Worm (Caenorhabditis elegans) whole organism, L4/young adult: ENCODE results near the gene mes-4.
"Not testable (repeated sequence)": the region's sequence is repeated elsewhere in the genome, so short reads cannot be mapped to it uniquely, and the experiment has no call there.

Experiments
- W03F9.2 ChIP-seq: fragments of 150-350 bp; optimal IDR thresholded peaks from 2 replicates; lab custom pipeline; 2014; ENCODE audit warnings: missing biosample characterization, missing genetic modification characterization
- dao-5 ChIP-seq: sonication (generic microtip); optimal IDR thresholded peaks from 2 replicates; lab custom pipeline; 2016; ENCODE audit warnings: missing genotype, missing genetic modification characterization, moderate library complexity, missing compliant biosample characterization
- him-1 ChIP-seq: sonication (generic microtip); optimal IDR thresholded peaks from 2 replicates; lab custom pipeline; 2016; ENCODE audit warnings: missing genotype, missing genetic modification reagents, missing genetic modification characterization, missing compliant biosample characterization

mes-4 gene

ce11 chrV:13445229-13445949, 8.0 kb upstream of the mes-4 start, which contains the start of gene Y2H9A.4:
Y2H9A.4 (plus strand) TSS chrV:13445899.
- TF ChIP-seq dao-5 (no peak), W03F9.2 (no peak), him-1 (no peak)

- TF ChIP-seq W03F9.2, him-1, dao-5: not testable (repeated sequence)
Measured at ce11 chrV:13443535-13443934, 6.2 kb upstream of the mes-4 start, which contains the start of gene Y2H9A.6. Y2H9A.6 (plus strand) TSS chrV:13443835.

- TF ChIP-seq him-1 (no peak), W03F9.2 (no peak), dao-5 (no peak)
Measured at ce11 chrV:13442819-13443218, 5.5 kb upstream of the mes-4 start.

- TF ChIP-seq W03F9.2, result no peak
- TF ChIP-seq him-1, result no peak
- no peak for TF ChIP-seq dao-5
Measured at ce11 chrV:13441661-13442060, 4.3 kb upstream of the mes-4 start, which contains the start of gene col-162. col-162 (plus strand) TSS chrV:13441961.

ce11 chrV:13432364-13432763, 5.0 kb downstream of the mes-4 start, which contains the start of gene srd-17:
srd-17 (minus strand) TSS chrV:13432714.
- TF ChIP-seq W03F9.2, result no peak
- TF ChIP-seq him-1, result no peak
- TF ChIP-seq dao-5, result no peak

ce11 chrV:13428660-13429059, 8.7 kb downstream of the mes-4 start, which contains the start of gene srd-19:
srd-19 (minus strand) TSS chrV:13428760.
- no peak for TF ChIP-seq dao-5
- no peak for TF ChIP-seq W03F9.2
- no peak for TF ChIP-seq him-1

- no peak for TF ChIP-seq W03F9.2
- no peak for TF ChIP-seq dao-5
- no peak for TF ChIP-seq him-1
Measured at ce11 chrV:13427378-13427777, 10.0 kb downstream of the mes-4 start.

- no peak for TF ChIP-seq him-1
- no peak for TF ChIP-seq dao-5
- TF ChIP-seq W03F9.2, result no peak
Measured at ce11 chrV:13426764-13427163, 10.6 kb downstream of the mes-4 start, which contains the start of gene srd-18. srd-18 (minus strand) TSS chrV:13426864.

ce11 chrV:13423608-13424007, 13.7 kb downstream of the mes-4 start, which contains the start of gene srv-10:
srv-10 (plus strand) TSS chrV:13423908.
- TF ChIP-seq dao-5 (no peak), W03F9.2 (no peak), him-1 (no peak)

ce11 chrV:13423045-13423444, 14.3 kb downstream of the mes-4 start, which contains the start of gene srv-9:
srv-9 (minus strand) TSS chrV:13423145.
- no peak for TF ChIP-seq him-1
- no peak for TF ChIP-seq W03F9.2
- TF ChIP-seq dao-5, result no peak

- TF ChIP-seq dao-5 (no peak), W03F9.2 (no peak), him-1 (no peak)
Measured at ce11 chrV:13421697-13422096, 15.6 kb downstream of the mes-4 start.

ce11 chrV:13420640-13421039, 16.7 kb downstream of the mes-4 start, which contains the start of gene srv-8:
srv-8 (minus strand) TSS chrV:13420740.
- no peak for TF ChIP-seq W03F9.2
- TF ChIP-seq dao-5, result no peak
- TF ChIP-seq him-1, result no peak

ce11 chrV:13417513-13417912, 19.8 kb downstream of the mes-4 start, which contains the start of gene F53F1.6:
F53F1.6 (minus strand) TSS chrV:13417613.
- no peak for TF ChIP-seq him-1
- no peak for TF ChIP-seq dao-5

- TF ChIP-seq dao-5 (no peak), him-1 (no peak), W03F9.2 (no peak)
Measured at ce11 chrV:13416076-13416475, 21.3 kb downstream of the mes-4 start.

- TF ChIP-seq dao-5 (peak; percentile 33), him-1 (no peak), W03F9.2 (no peak)
Measured at ce11 chrV:13415462-13415861, 21.9 kb downstream of the mes-4 start.

- no peak for TF ChIP-seq W03F9.2
- TF ChIP-seq him-1, result no peak
- TF ChIP-seq dao-5, result no peak
Measured at ce11 chrV:13414585-13414984, 22.8 kb downstream of the mes-4 start, which contains the start of gene cut-2. cut-2 (plus strand) TSS chrV:13414949.
